Fruit fly (Drosophila melanogaster): Measurements from ENCODE around the gene btn.

btn gene

dm6 chr3R:22626842-22627392, 40.5 kb upstream of the btn start (continued):
- TF ChIP-seq CG18619 (GFP tag; optimal IDR thresholded peaks at IDR 0.05) (peak; percentile 55), zen (tag; optimal IDR thresholded peaks at IDR 0.05) (no peak), CG31365 (tag; optimal IDR thresholded peaks at IDR 0.05) (peak; percentile 62), Taf1 (GFP tag; IDR thresholded peaks at IDR 0.05) (no peak), CG7372 (GFP tag; IDR thresholded peaks at IDR 0.05) (no peak), CG7839 (tag; optimal IDR thresholded peaks at IDR 0.05) (peak; percentile 25), Fer3 (tag; optimal IDR thresholded peaks at IDR 0.05) (peak; percentile 63), ssp (GFP tag; IDR thresholded peaks at IDR 0.05) (no peak), Mrtf (GFP tag; IDR thresholded peaks at IDR 0.05) (no peak), HmgZ (tag; optimal IDR thresholded peaks at IDR 0.05) (peak; percentile 77), bigmax (GFP tag; optimal IDR thresholded peaks at IDR 0.05) (no peak), peb (GFP tag; IDR thresholded peaks at IDR 0.05) (no peak), CG3995 (GFP tag; optimal IDR thresholded peaks at IDR 0.05) (no peak), CG1233 (GFP tag; optimal IDR thresholded peaks at IDR 0.05) (peak; percentile 62), CG3847 (GFP tag; IDR thresholded peaks at IDR 0.05) (no peak), CG1647 (GFP tag; optimal IDR thresholded peaks at IDR 0.05) (no peak), CG18011 (GFP tag; optimal IDR thresholded peaks at IDR 0.05) (peak; percentile 13), tll (GFP tag; optimal IDR thresholded peaks at IDR 0.05) (peak in 1 of 2 experiments; percentile 33), gro (GFP tag; optimal IDR thresholded peaks at IDR 0.05) (peak; percentile 72), cwo (GFP tag; optimal IDR thresholded peaks at IDR 0.05) (peak; percentile 67), maf-S (GFP tag; optimal IDR thresholded peaks at IDR 0.05) (peak; percentile 56), Aef1 (GFP tag; IDR thresholded peaks at IDR 0.05) (peak; percentile 66), CG6689 (GFP tag; IDR thresholded peaks at IDR 0.05) (no peak), CG3726 (GFP tag; IDR thresholded peaks at IDR 0.05) (no peak), CG7745 (tag; optimal IDR thresholded peaks at IDR 0.05) (peak; percentile 86), usp (GFP tag; optimal IDR thresholded peaks at IDR 0.05) (no peak), tin (GFP tag; optimal IDR thresholded peaks at IDR 0.05) (no peak), ash1 (GFP tag; optimal IDR thresholded peaks at IDR 0.05) (no peak), her (GFP tag; optimal IDR thresholded peaks at IDR 0.05) (peak; percentile 35), GATAe (GFP tag; conservative IDR thresholded peaks at IDR 0.05) (no peak), CG14014 (GFP tag; IDR thresholded peaks at IDR 0.05) (peak; percentile 39; the same call in 1 of the 2 replicates), CG15514 (GFP tag; optimal IDR thresholded peaks at IDR 0.05) (peak; percentile 60), CG31441 (GFP tag; IDR thresholded peaks at IDR 0.05) (no peak), CoRest (tag; optimal IDR thresholded peaks at IDR 0.05) (peak; percentile 39), CG43689 (GFP tag; IDR thresholded peaks at IDR 0.05) (no peak), tup (GFP tag; optimal IDR thresholded peaks at IDR 0.05) (no peak), CG12236 (GFP tag; optimal IDR thresholded peaks at IDR 0.05) (peak; percentile 28), CG12769 (tag; optimal IDR thresholded peaks at IDR 0.05) (peak; percentile 80), lmd (GFP tag; IDR thresholded peaks at IDR 0.05) (no peak), chn (GFP tag; optimal IDR thresholded peaks at IDR 0.05) (no peak), CG5245 (GFP tag; optimal IDR thresholded peaks at IDR 0.05) (no peak), Sin3A (optimal IDR thresholded peaks at IDR 0.05) (no peak), ase (GFP tag; IDR thresholded peaks at IDR 0.05) (no peak), CG14050 (GFP tag; IDR thresholded peaks at IDR 0.05) (no peak), bcd (GFP tag; optimal IDR thresholded peaks at IDR 0.05) (peak; percentile 50), CG15696 (tag; optimal IDR thresholded peaks at IDR 0.05) (peak; percentile 31), Side (GFP tag; optimal IDR thresholded peaks at IDR 0.05) (peak; percentile 59), pfk (GFP tag; optimal IDR thresholded peaks at IDR 0.05) (peak; percentile 52), CG1024 (GFP tag; IDR thresholded peaks at IDR 0.05) (0 out of 2 replicates have a peak, but pooled peaks have one; percentile 15), Atf-2 (GFP tag; optimal IDR thresholded peaks at IDR 0.05) (no peak), Stat92E (GFP tag; optimal IDR thresholded peaks at IDR 0.05) (no peak)

Data from whole organism, embryonic.